Worm (Caenorhabditis elegans) whole organism, early embryonic: Measurements from ENCODE around the gene C08F11.17.

Experiments
- B0310.2 ChIP-seq: sonication (generic microtip); optimal IDR thresholded peaks from 2 replicates; lab custom pipeline; 2016; ENCODE audit warnings: mild to moderate bottlenecking, missing genetic modification characterization, missing compliant biosample characterization
- F13C5.2 ChIP-seq: sonication (generic microtip); optimal IDR thresholded peaks from 2 replicates; lab custom pipeline; 2017; ENCODE audit warnings: mild to moderate bottlenecking, missing genetic modification characterization, inconsistent platforms, missing compliant biosample characterization
- aly-1 ChIP-seq: sonication (generic microtip); optimal IDR thresholded peaks from 2 replicates; lab custom pipeline; 2016; ENCODE audit warnings: missing genetic modification characterization, missing compliant biosample characterization
- ama-1 ChIP-seq: fragments of 150-350 bp; optimal IDR thresholded peaks from 2 replicates; lab custom pipeline; 2014
- ceh-13 ChIP-seq: fragments of 200-800 bp; sonication (Bioruptor generic); optimal IDR thresholded peaks from 2 replicates; lab custom pipeline; 2018; ENCODE audit warnings: mild to moderate bottlenecking, missing genetic modification characterization, missing compliant biosample characterization
- ceh-36 ChIP-seq: sonication (generic microtip); optimal IDR thresholded peaks from 2 replicates; lab custom pipeline; 2016; ENCODE audit warnings: missing genetic modification characterization, inconsistent platforms, missing compliant biosample characterization
- ets-7 ChIP-seq: sonication (generic microtip); optimal IDR thresholded peaks from 2 replicates; lab custom pipeline; 2016; ENCODE audit warnings: missing genotype, missing genetic modification characterization, missing compliant biosample characterization
- flt-1 ChIP-seq: fragments of 200-800 bp; sonication (Bioruptor generic); IDR thresholded peaks from 2 replicates; pipeline ENCODE4 v1.3.6; 2022; ENCODE audit warnings: missing genetic modification characterization, missing compliant biosample characterization
- hmbx-1 ChIP-seq: sonication (generic microtip); optimal IDR thresholded peaks from 2 replicates; lab custom pipeline; 2016; ENCODE audit warnings: mild to moderate bottlenecking, missing genetic modification characterization, missing compliant biosample characterization
- hmg-4 ChIP-seq: fragments of 200-800 bp; sonication (Bioruptor generic); optimal IDR thresholded peaks from 2 replicates; lab custom pipeline; 2018; ENCODE audit warnings: mild to moderate bottlenecking, missing genetic modification characterization, missing compliant biosample characterization
- hnd-1 ChIP-seq: sonication (generic microtip); optimal IDR thresholded peaks from 2 replicates; lab custom pipeline; 2016; ENCODE audit warnings: missing genetic modification characterization, missing compliant biosample characterization
- pes-1 ChIP-seq: fragments of 200-800 bp; sonication (Bioruptor generic); IDR thresholded peaks from 2 replicates; pipeline ENCODE4 v1.3.6; 2022; ENCODE audit warnings: missing genetic modification reagents, missing genetic modification characterization, missing compliant biosample characterization
- scrt-1 ChIP-seq: fragments of 200-800 bp; sonication (Bioruptor generic); IDR thresholded peaks from 2 replicates; pipeline ENCODE4 v1.3.6; 2022; ENCODE audit warnings: missing genetic modification characterization, missing compliant biosample characterization
- sea-1 ChIP-seq: fragments of 200-800 bp; sonication (Bioruptor generic); conservative IDR thresholded peaks from 2 replicates; pipeline ENCODE4 v1.3.6; 2022; ENCODE audit warnings: missing genetic modification characterization, missing compliant biosample characterization
- tbx-11 ChIP-seq: fragments of 200-800 bp; sonication (Bioruptor generic); IDR thresholded peaks from 2 replicates; pipeline ENCODE4 v1.3.6; 2022; ENCODE audit warnings: missing genetic modification characterization, missing compliant biosample characterization
- tbx-37 ChIP-seq: fragments of 200-800 bp; sonication (Bioruptor generic); conservative IDR thresholded peaks from 2 replicates; pipeline ENCODE4 v1.3.6; 2022; ENCODE audit warnings: missing genetic modification reagents, missing genetic modification characterization, missing compliant biosample characterization
- tra-4 ChIP-seq: sonication (generic microtip); optimal IDR thresholded peaks from 2 replicates; lab custom pipeline; 2017; ENCODE audit warnings: missing genetic modification characterization, missing compliant biosample characterization

Gene C08F11.17

DNA sequence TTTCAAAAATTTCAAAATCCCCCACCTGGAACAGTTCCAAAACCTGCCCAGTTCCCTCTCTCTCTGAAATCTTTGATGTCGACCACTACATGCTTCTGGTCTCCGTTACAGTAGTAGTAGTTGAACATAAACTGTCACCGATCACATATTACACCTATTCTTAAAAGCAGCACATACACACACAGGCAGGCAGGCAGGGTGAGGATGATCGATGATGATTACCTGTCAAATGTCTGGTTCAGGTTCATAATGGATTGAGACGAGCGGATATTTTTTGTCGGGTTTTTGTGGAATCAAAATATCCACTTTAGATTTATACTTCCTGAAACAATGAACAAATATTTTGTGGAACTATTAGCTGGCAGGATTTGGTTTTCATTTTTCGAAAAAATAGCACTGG, 43.8 kb upstream of the C08F11.17 start:
- TF ChIP-seq ama-1 (lab: Kevin White, UChicago): no peak
- TF ChIP-seq ets-7: no peak

DNA sequence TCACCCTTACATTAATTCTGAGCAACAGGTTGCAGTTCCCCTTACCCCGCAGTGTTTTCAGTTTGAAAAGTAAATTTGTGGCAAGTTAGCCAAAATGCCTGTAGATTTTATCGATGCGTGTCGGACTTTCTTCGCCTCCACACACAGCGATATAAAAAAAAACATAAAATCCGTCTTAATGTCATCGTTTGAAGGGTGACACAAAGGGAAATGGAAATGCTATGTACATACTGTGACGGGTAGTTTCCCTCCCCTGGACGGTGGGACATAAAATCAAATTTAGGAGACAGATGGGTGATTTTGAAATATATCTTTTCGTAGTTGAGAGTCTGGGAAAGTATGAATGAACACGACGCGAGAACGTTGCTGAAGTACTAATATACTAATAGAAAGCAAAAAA, 42.4 kb upstream of the C08F11.17 start:
- TF ChIP-seq flt-1 (GFP tag; lab: Robert Waterston, UW) (no peak), ama-1 (lab: Kevin White, UChicago) (no peak), hmg-4 (GFP tag; lab: Kevin White, UChicago) (no peak), ceh-36 (tag; lab: Kevin White, UChicago) (no peak)

DNA sequence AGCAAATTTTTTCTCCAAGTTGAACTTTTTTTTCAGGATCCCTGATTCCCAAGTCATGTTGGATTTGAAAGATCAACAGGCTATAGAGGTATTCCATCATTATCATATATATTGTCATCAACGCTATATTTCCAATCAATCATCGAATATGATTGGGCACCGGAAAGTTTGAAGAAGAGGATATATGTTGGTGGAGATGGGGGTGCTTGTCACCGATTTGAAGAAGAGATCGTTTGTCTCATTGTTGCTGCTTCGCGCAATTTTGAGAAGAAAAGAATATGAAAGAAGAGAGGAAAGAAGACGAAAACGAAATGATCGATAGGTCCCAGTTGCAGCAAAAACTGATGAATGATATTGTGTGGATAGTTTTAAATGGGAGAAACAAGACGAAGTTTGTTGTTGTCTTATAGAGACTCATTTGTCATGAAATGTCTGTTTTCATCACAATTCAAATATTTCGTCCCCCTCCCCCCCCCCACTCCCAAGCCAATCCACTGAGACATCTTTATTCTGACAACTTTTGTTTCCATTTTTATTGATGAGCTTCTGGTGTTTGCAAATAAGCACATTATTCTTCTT, 39.3 kb upstream of the C08F11.17 start, which contains the start of gene T23G4.2:
TSS of gene T23G4.2 (minus strand) at position 255 of the 579 bp plus-strand sequence.
- no peak for TF ChIP-seq aly-1 (tag; lab: Kevin White, UChicago)
- no peak for TF ChIP-seq sea-1
- no peak for TF ChIP-seq tra-4 (tag; lab: Kevin White, UChicago)
- no peak for TF ChIP-seq scrt-1 (GFP tag; lab: Robert Waterston, UW)
- TF ChIP-seq tbx-37 (GFP tag; lab: Robert Waterston, UW): no peak
- TF ChIP-seq B0310.2 (tag; lab: Kevin White, UChicago): no peak
- TF ChIP-seq F13C5.2 (tag; lab: Kevin White, UChicago): no peak
- TF ChIP-seq tbx-11: no peak
- no peak for TF ChIP-seq flt-1 (GFP tag; lab: Robert Waterston, UW)
- TF ChIP-seq ets-7: no peak
- TF ChIP-seq ceh-36 (tag; lab: Kevin White, UChicago): no peak
- TF ChIP-seq hmg-4 (GFP tag; lab: Kevin White, UChicago): no peak
- TF ChIP-seq pes-1: no peak
- no peak for TF ChIP-seq ceh-13 (GFP tag; lab: Kevin White, UChicago)
- no peak for TF ChIP-seq ama-1 (lab: Kevin White, UChicago)
- TF ChIP-seq hnd-1: no peak
- no peak for TF ChIP-seq hmbx-1 (tag; lab: Kevin White, UChicago)

DNA sequence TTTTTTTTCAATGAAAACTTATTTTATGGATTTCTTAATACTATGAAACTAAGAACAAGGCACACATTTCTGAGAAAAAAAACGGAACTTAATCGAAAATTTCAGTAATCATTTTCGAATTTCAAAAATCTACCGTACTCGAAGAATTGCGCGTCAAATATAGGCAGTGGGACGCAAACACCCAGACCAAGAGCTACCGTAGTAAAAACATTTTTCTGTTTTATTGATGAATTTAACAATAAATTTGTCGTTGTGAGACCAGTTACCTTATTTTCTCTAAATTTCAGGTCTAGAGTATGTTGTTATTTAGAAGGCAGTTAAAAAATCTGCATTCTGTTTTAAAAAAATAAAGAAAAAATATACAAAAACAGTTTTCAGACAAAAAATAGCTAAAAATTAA, 37.5 kb upstream of the C08F11.17 start:
- TF ChIP-seq ets-7 (no peak), hmg-4 (GFP tag; lab: Kevin White, UChicago) (no peak), hmbx-1 (tag; lab: Kevin White, UChicago) (no peak), tra-4 (tag; lab: Kevin White, UChicago) (no peak), ceh-13 (GFP tag; lab: Kevin White, UChicago) (no peak), sea-1 (no peak), tbx-37 (GFP tag; lab: Robert Waterston, UW) (no peak), scrt-1 (GFP tag; lab: Robert Waterston, UW) (no peak), flt-1 (GFP tag; lab: Robert Waterston, UW) (no peak), tbx-11 (no peak), hnd-1 (no peak), aly-1 (tag; lab: Kevin White, UChicago) (no peak), ceh-36 (tag; lab: Kevin White, UChicago) (no peak), F13C5.2 (tag; lab: Kevin White, UChicago) (no peak), B0310.2 (tag; lab: Kevin White, UChicago) (no peak), pes-1 (no peak), ama-1 (lab: Kevin White, UChicago) (no peak)

DNA sequence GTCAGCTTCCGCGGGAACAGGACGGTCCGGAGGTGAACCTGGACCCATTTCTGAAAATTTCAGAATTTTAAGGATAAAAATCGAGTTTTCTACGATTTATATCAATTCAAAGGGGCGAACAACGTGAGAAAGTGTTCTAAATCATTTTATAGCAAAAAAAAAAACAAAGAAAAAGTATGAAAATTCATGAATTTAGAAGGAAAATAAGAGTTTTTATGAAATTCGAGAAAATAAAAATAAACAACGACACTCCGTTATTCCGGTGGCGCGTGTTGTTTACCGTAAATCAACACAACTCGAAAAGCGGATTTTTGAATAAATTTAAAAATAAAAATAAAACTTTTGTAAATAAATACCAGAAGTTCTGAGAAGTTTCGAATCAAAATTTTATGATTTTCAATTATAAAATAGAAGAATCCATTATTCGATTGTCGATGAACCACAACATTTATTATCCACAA, 36.9 kb upstream of the C08F11.17 start, which contains the start of gene nyn-1:
TSS of gene nyn-1 (minus strand) at position 51 of the 461 bp plus-strand sequence.
- TF ChIP-seq hmg-4 (GFP tag; lab: Kevin White, UChicago) (no peak), tra-4 (tag; lab: Kevin White, UChicago) (no peak), aly-1 (tag; lab: Kevin White, UChicago) (no peak), tbx-11 (no peak), ceh-36 (tag; lab: Kevin White, UChicago) (no peak), hnd-1 (no peak), flt-1 (GFP tag; lab: Robert Waterston, UW) (no peak), ets-7 (no peak), F13C5.2 (tag; lab: Kevin White, UChicago) (no peak), ceh-13 (GFP tag; lab: Kevin White, UChicago) (no peak), sea-1 (no peak), ama-1 (lab: Kevin White, UChicago) (no peak), scrt-1 (GFP tag; lab: Robert Waterston, UW) (no peak), B0310.2 (tag; lab: Kevin White, UChicago) (no peak), tbx-37 (GFP tag; lab: Robert Waterston, UW) (no peak), pes-1 (no peak), hmbx-1 (tag; lab: Kevin White, UChicago) (no peak)

DNA sequence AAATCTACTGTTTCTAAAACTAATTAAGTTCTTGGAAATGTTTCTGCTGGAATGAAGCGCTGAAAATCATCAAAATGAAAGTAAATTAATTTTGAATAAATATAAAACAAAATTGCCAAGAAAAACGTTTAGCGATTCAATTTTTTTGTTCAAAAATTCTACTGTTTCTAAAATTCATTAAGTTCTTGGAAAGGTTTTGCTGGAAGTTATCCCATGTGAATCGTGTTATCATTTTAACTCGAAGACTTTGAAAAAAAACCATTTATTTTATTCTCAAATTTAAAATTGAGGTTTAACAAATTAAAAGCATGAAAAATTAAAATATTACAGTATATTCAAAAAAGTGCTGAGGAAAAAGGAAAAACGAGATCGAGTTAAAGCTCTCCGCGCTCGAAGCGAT, 34.7 kb upstream of the C08F11.17 start:
- TF ChIP-seq pes-1 (no peak), sea-1 (no peak), ceh-36 (tag; lab: Kevin White, UChicago) (no peak), hmbx-1 (tag; lab: Kevin White, UChicago) (no peak), ama-1 (lab: Kevin White, UChicago) (no peak)

DNA sequence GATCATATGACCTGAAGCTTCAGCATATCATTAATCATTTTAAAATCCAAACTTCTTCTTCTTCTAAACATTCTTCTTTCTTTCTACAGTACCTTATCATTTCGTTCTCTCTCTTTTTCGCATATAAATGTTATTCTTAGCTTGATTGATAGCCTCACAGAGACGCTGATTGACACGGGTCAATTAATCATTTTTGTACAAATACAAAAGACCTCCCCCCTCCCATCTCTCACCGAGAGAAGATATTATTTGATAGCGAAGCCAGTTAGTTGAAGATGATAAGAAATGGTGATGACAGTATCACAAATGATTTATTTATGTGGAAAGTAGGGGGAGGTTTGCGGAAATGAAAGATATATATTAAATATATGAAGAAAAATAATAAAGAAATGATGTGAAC, 32.6 kb upstream of the C08F11.17 start:
- TF ChIP-seq B0310.2 (tag; lab: Kevin White, UChicago): no peak
- TF ChIP-seq F13C5.2 (tag; lab: Kevin White, UChicago): no peak
- no peak for TF ChIP-seq ets-7
- no peak for TF ChIP-seq ceh-36 (tag; lab: Kevin White, UChicago)
- no peak for TF ChIP-seq tra-4 (tag; lab: Kevin White, UChicago)
- no peak for TF ChIP-seq hmg-4 (GFP tag; lab: Kevin White, UChicago)
- no peak for TF ChIP-seq aly-1 (tag; lab: Kevin White, UChicago)
- TF ChIP-seq flt-1 (GFP tag; lab: Robert Waterston, UW): no peak
- no peak for TF ChIP-seq hnd-1
- TF ChIP-seq sea-1: no peak
- TF ChIP-seq ceh-13 (GFP tag; lab: Kevin White, UChicago): no peak
- TF ChIP-seq tbx-37 (GFP tag; lab: Robert Waterston, UW): no peak
- no peak for TF ChIP-seq hmbx-1 (tag; lab: Kevin White, UChicago)
- TF ChIP-seq pes-1: no peak
